Fruit fly (Drosophila melanogaster) whole organism, embryonic: ENCODE data around the gene mxt.

Source experiments
- Abd-B ChIP-seq: fragments of 200-800 bp; sonication (Bioruptor generic); optimal IDR thresholded peaks from 2 replicates; lab custom pipeline; 2018; ENCODE audit warnings: missing biosample characterization, mild to moderate bottlenecking, missing genetic modification characterization, moderate library complexity
- Aef1 ChIP-seq: fragments of 200-800 bp; sonication (Bioruptor generic); IDR thresholded peaks from 3 replicates; pipeline ENCODE4 v1.3.6; 2022; ENCODE audit warnings: missing biosample characterization, missing genetic modification characterization
- B-H1 ChIP-seq: fragments of 200-800 bp; sonication (Bioruptor generic); IDR thresholded peaks from 3 replicates; pipeline ENCODE4 v1.3.6; 2022; ENCODE audit warnings: missing biosample characterization, missing genetic modification characterization
- B-H2 ChIP-seq: fragments of 200-800 bp; sonication (Bioruptor generic); optimal IDR thresholded peaks from 2 replicates; lab custom pipeline; 2018; ENCODE audit warnings: missing biosample characterization, mild to moderate bottlenecking, missing genetic modification characterization
- CG10979 ChIP-seq: fragments of 200-800 bp; sonication (Bioruptor generic); optimal IDR thresholded peaks from 2 replicates; lab custom pipeline; 2018; ENCODE audit warnings: missing biosample characterization, mild to moderate bottlenecking, missing genetic modification characterization, moderate library complexity
- CG11696 ChIP-seq: fragments of 200-800 bp; sonication (Bioruptor generic); IDR thresholded peaks from 2 replicates; pipeline ENCODE4 v1.3.6; 2022; ENCODE audit warnings: missing biosample characterization, missing genetic modification characterization
- CG12391 ChIP-seq: fragments of 200-800 bp; sonication (Bioruptor generic); optimal IDR thresholded peaks from 3 replicates; lab custom pipeline; 2018; ENCODE audit warnings: missing biosample characterization, mild to moderate bottlenecking, missing genetic modification characterization, moderate library complexity
- CG12942 ChIP-seq: fragments of 200-800 bp; sonication (Bioruptor generic); optimal IDR thresholded peaks from 3 replicates; lab custom pipeline; 2016; ENCODE audit warnings: missing biosample characterization, missing genetic modification characterization
- CG15073 ChIP-seq: fragments of 200-800 bp; sonication (Bioruptor generic); optimal IDR thresholded peaks from 2 replicates; lab custom pipeline; 2016; ENCODE audit warnings: missing biosample characterization, missing genetic modification characterization
- CG1529 ChIP-seq: fragments of 200-800 bp; sonication (Bioruptor generic); optimal IDR thresholded peaks from 3 replicates; lab custom pipeline; 2018; ENCODE audit warnings: missing biosample characterization, missing genetic modification characterization
- CG1602 ChIP-seq: fragments of 200-800 bp; sonication (Bioruptor generic); optimal IDR thresholded peaks from 3 replicates; lab custom pipeline; 2016; ENCODE audit warnings: missing biosample characterization, missing genetic modification characterization
- CG17612 ChIP-seq: fragments of 200-800 bp; sonication (Bioruptor generic); IDR thresholded peaks from 2 replicates; pipeline ENCODE4 v1.3.6; 2022; ENCODE audit warnings: missing biosample characterization, missing genetic modification characterization
- CG18011 ChIP-seq: fragments of 200-800 bp; sonication (Bioruptor generic); optimal IDR thresholded peaks from 2 replicates; lab custom pipeline; 2017; ENCODE audit warnings: missing biosample characterization, missing genetic modification characterization, mild to moderate bottlenecking, moderate library complexity, missing genotype
- CG32772 ChIP-seq: fragments of 200-800 bp; sonication (Bioruptor generic); IDR thresholded peaks from 2 replicates; pipeline ENCODE4 v1.3.6; 2022; ENCODE audit warnings: missing biosample characterization, missing genetic modification characterization
- CG3407 ChIP-seq: fragments of 200-800 bp; sonication (Bioruptor generic); optimal IDR thresholded peaks from 2 replicates; lab custom pipeline; 2018; ENCODE audit warnings: missing biosample characterization, mild to moderate bottlenecking, missing genetic modification characterization
- CG42726 ChIP-seq: fragments of 200-800 bp; sonication (Bioruptor generic); IDR thresholded peaks from 2 replicates; pipeline ENCODE4 v1.3.6; 2022; ENCODE audit warnings: missing biosample characterization, missing genetic modification characterization; ENCODE audit not compliant: partially characterized antibody
- CG43689 ChIP-seq: fragments of 200-800 bp; sonication (Bioruptor generic); IDR thresholded peaks from 2 replicates; pipeline ENCODE4 v1.3.6; 2022; ENCODE audit warnings: missing biosample characterization, missing genetic modification characterization
- CG4617 ChIP-seq: fragments of 200-800 bp; sonication (Bioruptor generic); optimal IDR thresholded peaks from 3 replicates; lab custom pipeline; 2016; ENCODE audit warnings: missing biosample characterization, missing genetic modification characterization, borderline replicate concordance
- CG5180 ChIP-seq: fragments of 200-800 bp; sonication (Bioruptor generic); optimal IDR thresholded peaks from 3 replicates; lab custom pipeline; 2017; ENCODE audit warnings: missing biosample characterization, missing genetic modification characterization, mild to moderate bottlenecking, moderate library complexity, missing genetic modification reagents
- CG5245 ChIP-seq: fragments of 200-800 bp; sonication (Bioruptor generic); optimal IDR thresholded peaks from 3 replicates; lab custom pipeline; 2016; ENCODE audit warnings: missing biosample characterization, missing genetic modification characterization
- CG6791 ChIP-seq: fragments of 200-800 bp; sonication (Bioruptor generic); IDR thresholded peaks from 3 replicates; pipeline ENCODE4 v1.3.6; 2022; ENCODE audit warnings: missing biosample characterization, missing genetic modification characterization; ENCODE audit not compliant: partially characterized antibody
- CG8944 ChIP-seq: fragments of 200-800 bp; sonication (Bioruptor generic); optimal IDR thresholded peaks from 3 replicates; lab custom pipeline; 2016; ENCODE audit warnings: missing biosample characterization, missing genetic modification characterization
- CG9932 ChIP-seq: fragments of 200-800 bp; sonication (Bioruptor generic); IDR thresholded peaks from 2 replicates; pipeline ENCODE4 v1.3.6; 2022; ENCODE audit warnings: missing biosample characterization, missing genetic modification characterization
- Doc3 ChIP-seq: fragments of 200-800 bp; sonication (Bioruptor generic); IDR thresholded peaks from 3 replicates; pipeline ENCODE4 v1.3.6; 2022; ENCODE audit warnings: missing biosample characterization, missing genetic modification characterization; ENCODE audit not compliant: partially characterized antibody
- Drgx ChIP-seq: fragments of 200-800 bp; sonication (Bioruptor generic); IDR thresholded peaks from 2 replicates; pipeline ENCODE4 v1.3.6; 2022; ENCODE audit warnings: missing biosample characterization, missing genetic modification characterization
- E2f2 ChIP-seq: fragments of 200-800 bp; sonication (Bioruptor generic); IDR thresholded peaks from 2 replicates; pipeline ENCODE4 v1.3.6; 2022; ENCODE audit warnings: missing biosample characterization, missing genetic modification characterization
- Gsc ChIP-seq: fragments of 200-800 bp; sonication (Bioruptor generic); IDR thresholded peaks from 2 replicates; pipeline ENCODE4 v1.3.6; 2022; ENCODE audit warnings: missing biosample characterization, missing genetic modification characterization
- Jarid2 ChIP-seq: fragments of 200-800 bp; sonication (Bioruptor generic); optimal IDR thresholded peaks from 3 replicates; lab custom pipeline; 2017; ENCODE audit warnings: mild to moderate bottlenecking, missing biosample characterization, missing genetic modification reagents, missing genetic modification characterization
- Lhr ChIP-seq: fragments of 200-800 bp; sonication (Bioruptor generic); optimal IDR thresholded peaks from 3 replicates; lab custom pipeline; 2017; ENCODE audit warnings: mild to moderate bottlenecking, missing biosample characterization, missing genetic modification reagents, missing genetic modification characterization
- MESR4 ChIP-seq: fragments of 200-800 bp; sonication (Bioruptor generic); optimal IDR thresholded peaks from 2 replicates; lab custom pipeline; 2018; ENCODE audit warnings: missing biosample characterization, mild to moderate bottlenecking, missing genetic modification characterization, moderate library complexity
- MTF-1 ChIP-seq: fragments of 200-800 bp; sonication (Bioruptor generic); optimal IDR thresholded peaks from 2 replicates; lab custom pipeline; 2018; ENCODE audit warnings: missing biosample characterization, mild to moderate bottlenecking, missing genetic modification characterization, borderline replicate concordance
- NK7.1 ChIP-seq: fragments of 200-800 bp; sonication (Bioruptor generic); optimal IDR thresholded peaks from 3 replicates; lab custom pipeline; 2016; ENCODE audit warnings: missing biosample characterization, missing genetic modification characterization
- Rfx ChIP-seq: fragments of 200-800 bp; sonication (Bioruptor generic); IDR thresholded peaks from 2 replicates; pipeline ENCODE4 v1.3.6; 2022; ENCODE audit warnings: missing biosample characterization, missing genetic modification characterization
- Sox100B ChIP-seq: fragments of 200-800 bp; sonication (Bioruptor generic); optimal IDR thresholded peaks from 3 replicates; lab custom pipeline; 2018; ENCODE audit warnings: missing biosample characterization, mild to moderate bottlenecking, missing genetic modification characterization
- TFAM ChIP-seq: fragments of 200-800 bp; sonication (Bioruptor generic); optimal IDR thresholded peaks from 2 replicates; lab custom pipeline; 2017; ENCODE audit warnings: missing biosample characterization, missing genetic modification characterization, inconsistent platforms
- aop ChIP-seq: fragments of 200-800 bp; sonication (Bioruptor generic); IDR thresholded peaks from 2 replicates; pipeline ENCODE4 v1.3.6; 2022; ENCODE audit warnings: missing biosample characterization, missing genetic modification characterization
- caup ChIP-seq: fragments of 200-800 bp; sonication (Bioruptor generic); optimal IDR thresholded peaks from 3 replicates; lab custom pipeline; 2017; ENCODE audit warnings: missing biosample characterization, mild to moderate bottlenecking, missing genetic modification characterization, moderate library complexity; ENCODE audit not compliant: severe bottlenecking
- esg ChIP-seq: fragments of 200-800 bp; sonication (Bioruptor generic); conservative IDR thresholded peaks from 2 replicates; pipeline ENCODE4 v1.3.6; 2022; ENCODE audit warnings: missing biosample characterization, missing genetic modification characterization
- fd3F ChIP-seq: fragments of 200-800 bp; sonication (Bioruptor generic); optimal IDR thresholded peaks from 2 replicates; lab custom pipeline; 2018; ENCODE audit warnings: missing biosample characterization, mild to moderate bottlenecking, missing genetic modification characterization, moderate library complexity
- fd96Cb ChIP-seq: fragments of 200-800 bp; sonication (Bioruptor generic); optimal IDR thresholded peaks from 2 replicates; lab custom pipeline; 2018; ENCODE audit warnings: missing biosample characterization, mild to moderate bottlenecking, missing genetic modification characterization, moderate library complexity
- fru ChIP-seq: fragments of >200 bp; optimal IDR thresholded peaks from 2 replicates; lab custom pipeline; 2017
- gsb ChIP-seq: fragments of 200-800 bp; sonication (Bioruptor generic); IDR thresholded peaks from 2 replicates; pipeline ENCODE4 v1.3.6; 2022; ENCODE audit warnings: missing biosample characterization, missing genetic modification characterization
- gt ChIP-seq: fragments of 200-800 bp; sonication (Bioruptor generic); IDR thresholded peaks from 2 replicates; pipeline ENCODE4 v1.3.6; 2022; ENCODE audit warnings: missing biosample characterization, missing genetic modification characterization
- mld ChIP-seq: fragments of 200-800 bp; sonication (Bioruptor generic); IDR thresholded peaks from 3 replicates; pipeline ENCODE4 v1.3.6; 2022; ENCODE audit warnings: missing biosample characterization, missing genetic modification characterization; ENCODE audit not compliant: partially characterized antibody
- oc ChIP-seq: fragments of 200-800 bp; sonication (Bioruptor generic); optimal IDR thresholded peaks from 2 replicates; lab custom pipeline; 2018; ENCODE audit warnings: missing biosample characterization, mild to moderate bottlenecking, missing genetic modification characterization, moderate library complexity
- pum ChIP-seq: fragments of 200-800 bp; sonication (Bioruptor generic); optimal IDR thresholded peaks from 2 replicates; lab custom pipeline; 2016; ENCODE audit warnings: missing biosample characterization, missing genetic modification characterization
- rib ChIP-seq: fragments of 200-800 bp; sonication (Bioruptor generic); IDR thresholded peaks from 2 replicates; pipeline ENCODE4 v1.3.6; 2022; ENCODE audit warnings: missing biosample characterization, missing genetic modification characterization
- row ChIP-seq: fragments of 200-800 bp; sonication (Bioruptor generic); IDR thresholded peaks from 3 replicates; pipeline ENCODE4 v1.3.6; 2022; ENCODE audit warnings: missing biosample characterization, missing genetic modification characterization
- tx ChIP-seq: fragments of 200-800 bp; sonication (Bioruptor generic); optimal IDR thresholded peaks from 2 replicates; lab custom pipeline; 2016; ENCODE audit warnings: missing biosample characterization, missing genetic modification characterization
- wor ChIP-seq: fragments of 200-800 bp; sonication (Bioruptor generic); IDR thresholded peaks from 2 replicates; pipeline ENCODE4 v1.3.6; 2022; ENCODE audit warnings: missing biosample characterization, missing genetic modification characterization
- zen2 ChIP-seq: fragments of 200-800 bp; sonication (Bioruptor generic); IDR thresholded peaks from 3 replicates; pipeline ENCODE4 v1.3.6; 2022; ENCODE audit warnings: missing biosample characterization, missing genetic modification characterization; ENCODE audit not compliant: partially characterized antibody

Gene mxt

dm6 chr2L:4856118-4856517 lies 9.0 kb upstream of the mxt start (continued):
- TF ChIP-seq rib (GFP tag; lab: Robert Waterston, UW) (no peak), caup (GFP tag; lab: Kevin White, UChicago) (peak; percentile 30), MTF-1 (GFP tag; lab: Kevin White, UChicago) (no peak), fd96Cb (tag; lab: Kevin White, UChicago) (peak; percentile 73), NK7.1 (GFP tag; lab: Kevin White, UChicago) (no peak), fd3F (GFP tag; lab: Kevin White, UChicago) (peak; percentile 9), pum (no peak), Abd-B (GFP tag; lab: Kevin White, UChicago) (peak; percentile 33), CG12942 (peak; percentile 20), CG43689 (peak; percentile 52; the same call in 1 of the 2 replicates), oc (peak; percentile 39), CG3407 (GFP tag; lab: Kevin White, UChicago) (peak; percentile 58), CG32772 (GFP tag; lab: Robert Waterston, UW) (peak; percentile 64; the same call in 1 of the 2 replicates), Drgx (GFP tag; lab: Robert Waterston, UW) (no peak), esg (peak; percentile 71), fru (no peak), CG9932 (GFP tag; lab: Robert Waterston, UW) (no peak), B-H1 (GFP tag; lab: Robert Waterston, UW) (peak; percentile 52), Rfx (GFP tag; lab: Robert Waterston, UW) (no peak; the same call in 1 of the 2 replicates), B-H2 (GFP tag; lab: Kevin White, UChicago) (no peak), Sox100B (GFP tag; lab: Kevin White, UChicago) (peak; percentile 59), CG5245 (GFP tag; lab: Kevin White, UChicago) (peak; percentile 15), CG6791 (no peak), gt (GFP tag; lab: Robert Waterston, UW) (no peak), zen2 (GFP tag; lab: Robert Waterston, UW) (no peak), Doc3 (no peak), CG4617 (no peak), CG15073 (GFP tag; lab: Kevin White, UChicago) (no peak), row (GFP tag; lab: Robert Waterston, UW) (peak; percentile 86), CG17612 (GFP tag; lab: Robert Waterston, UW) (no peak), mld (GFP tag; lab: Robert Waterston, UW) (no peak), Jarid2 (no peak), E2f2 (GFP tag; lab: Robert Waterston, UW) (peak; percentile 38; the same call in 1 of the 2 replicates), aop (no peak), Gsc (GFP tag; lab: Robert Waterston, UW) (no peak), TFAM (GFP tag; lab: Kevin White, UChicago) (no peak), CG12391 (tag; lab: Kevin White, UChicago) (peak; percentile 83), CG8944 (GFP tag; lab: Kevin White, UChicago) (no peak), CG1529 (GFP tag; lab: Kevin White, UChicago) (peak; percentile 38), Aef1 (peak; percentile 33; the same call in 1 of the 3 replicates), CG42726 (GFP tag; lab: Robert Waterston, UW) (no peak), CG1602 (GFP tag; lab: Kevin White, UChicago) (peak; percentile 49), MESR4 (GFP tag; lab: Kevin White, UChicago) (peak; percentile 1), wor (no peak), tx (GFP tag; lab: Kevin White, UChicago) (no peak), CG10979 (peak; percentile 81), CG5180 (peak; percentile 13), CG11696 (GFP tag; lab: Robert Waterston, UW) (peak; percentile 87), Lhr (GFP tag; lab: Kevin White, UChicago) (no peak), gsb (GFP tag; lab: Robert Waterston, UW) (no peak), CG18011 (GFP tag; lab: Kevin White, UChicago) (no peak)
